Worm (Caenorhabditis elegans): ENCODE results near the gene C16C8.21.

Gene C16C8.21

DNA sequence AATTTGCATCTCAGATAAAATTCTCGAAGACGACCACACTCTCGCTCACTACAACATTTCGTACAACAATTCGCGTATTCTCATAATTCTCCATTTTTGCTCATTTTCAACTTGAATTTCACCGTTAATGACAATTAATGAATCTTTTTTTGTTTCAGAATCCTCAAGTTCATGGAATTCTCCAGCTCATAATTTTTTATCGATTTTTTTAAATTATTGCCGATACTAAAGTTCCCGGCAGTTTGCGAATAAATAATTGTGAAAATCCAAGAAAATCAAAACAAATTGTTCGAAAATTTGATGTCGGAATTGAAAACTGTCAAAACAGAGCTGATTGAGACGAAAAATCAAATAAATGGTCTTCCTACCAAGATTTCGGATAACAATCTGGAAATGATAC lies at the start of gene C16C8.21:
Gene C16C8.21, plus strand, starts transcription at position 301 of the 400 bp plus-strand sequence.
- no peak for TF ChIP-seq dpl-1 (GFP tag; optimal IDR thresholded peaks at IDR 0.05)
- no peak for TF ChIP-seq elt-3 (tag; optimal IDR thresholded peaks at IDR 0.05)

DNA sequence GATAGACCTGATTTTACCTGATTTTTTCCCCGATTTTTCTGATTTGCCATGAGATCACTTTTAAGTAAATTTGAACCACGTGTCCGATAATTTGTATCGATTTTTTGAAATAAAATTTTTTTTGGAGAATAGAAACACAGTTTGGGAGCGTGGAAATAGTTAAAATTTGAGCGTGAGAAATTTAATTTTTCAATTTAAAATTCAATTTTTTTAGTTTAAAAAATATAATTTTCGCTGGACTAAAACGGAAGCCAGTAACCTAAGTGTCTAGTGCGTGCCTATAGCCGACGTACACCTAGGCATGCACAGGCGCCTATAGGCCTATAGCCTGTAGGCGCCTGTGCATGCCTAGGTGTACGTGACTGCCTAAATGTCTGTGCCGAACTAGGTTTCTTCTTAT lies 48.8 kb upstream of the C16C8.21 start, which contains the start of gene nep-9:
Gene nep-9, minus strand, starts transcription at position 101 of the 400 bp plus-strand sequence.
- no peak for TF ChIP-seq dpl-1 (GFP tag; optimal IDR thresholded peaks at IDR 0.05)
- TF ChIP-seq jun-1 (tag; optimal IDR thresholded peaks at IDR 0.05): no peak
- no peak for TF ChIP-seq sup-37 (GFP tag; optimal IDR thresholded peaks at IDR 0.05)
- no peak for TF ChIP-seq mef-2 (tag; optimal IDR thresholded peaks at IDR 0.05)
- TF ChIP-seq pqm-1 (tag; optimal IDR thresholded peaks at IDR 0.05): no peak
- TF ChIP-seq ceh-88 (GFP tag; IDR thresholded peaks at IDR 0.05): no peak
- TF ChIP-seq aly-2 (tag; optimal IDR thresholded peaks at IDR 0.05): no peak

DNA sequence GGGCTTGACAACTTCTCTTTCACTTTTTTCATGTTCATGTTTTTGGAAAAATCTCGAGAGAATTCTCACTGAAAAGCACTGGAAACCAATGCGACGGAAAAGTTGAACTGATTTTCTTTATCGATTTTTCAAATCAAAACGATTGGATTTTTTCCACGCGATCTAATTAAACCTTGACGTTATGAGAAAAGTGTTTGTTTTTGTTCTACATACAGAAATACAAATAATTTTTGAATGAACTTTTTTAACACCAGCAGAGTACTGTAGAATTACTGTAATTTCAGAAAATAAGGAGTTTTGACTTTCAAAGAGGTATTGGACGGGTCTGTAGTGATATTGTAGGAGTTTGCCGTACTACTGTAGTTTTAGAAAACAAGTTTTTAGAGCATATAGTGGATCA lies 45.2 kb upstream of the C16C8.21 start, which contains the start of gene nep-10:
Gene nep-10, minus strand, starts transcription at position 101 of the 400 bp plus-strand sequence.
- TF ChIP-seq efl-1 (optimal IDR thresholded peaks at IDR 0.05): no peak
- peak in 1 of 2 experiments; percentile 79 for TF ChIP-seq efl-1 (GFP tag; optimal IDR thresholded peaks at IDR 0.05 in 1 of 2)
- TF ChIP-seq sox-4 (tag; optimal IDR thresholded peaks at IDR 0.05): no peak

DNA sequence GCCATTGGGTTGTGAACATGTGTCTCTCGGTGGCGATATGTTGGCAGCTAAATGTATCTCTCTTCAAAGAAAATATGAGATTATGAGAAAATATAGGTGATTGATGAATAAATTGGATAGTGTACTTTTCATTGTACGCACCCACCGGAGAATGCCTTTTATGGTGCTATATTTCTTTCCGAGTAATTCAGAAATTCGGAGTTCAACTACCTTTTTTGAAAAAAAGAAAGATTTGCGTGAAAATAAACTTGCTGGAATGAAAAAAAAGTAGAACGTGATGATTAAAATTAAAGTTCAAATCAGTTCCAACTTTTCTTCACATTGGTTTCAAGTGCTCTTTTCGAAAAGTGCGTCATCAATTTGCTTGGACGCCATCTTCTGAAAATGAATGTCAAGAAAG lies 44.5 kb upstream of the C16C8.21 start, which contains the start of gene nep-8:
Gene nep-8, plus strand, starts transcription at position 301 of the 400 bp plus-strand sequence.
- TF ChIP-seq lin-39 (tag; optimal IDR thresholded peaks at IDR 0.05): no peak
- TF ChIP-seq mep-1 (tag; optimal IDR thresholded peaks at IDR 0.05): no peak
- no peak for TF ChIP-seq ces-1 (GFP tag; optimal IDR thresholded peaks at IDR 0.05)
- no peak for TF ChIP-seq nhr-20 (tag; optimal IDR thresholded peaks at IDR 0.05)

DNA sequence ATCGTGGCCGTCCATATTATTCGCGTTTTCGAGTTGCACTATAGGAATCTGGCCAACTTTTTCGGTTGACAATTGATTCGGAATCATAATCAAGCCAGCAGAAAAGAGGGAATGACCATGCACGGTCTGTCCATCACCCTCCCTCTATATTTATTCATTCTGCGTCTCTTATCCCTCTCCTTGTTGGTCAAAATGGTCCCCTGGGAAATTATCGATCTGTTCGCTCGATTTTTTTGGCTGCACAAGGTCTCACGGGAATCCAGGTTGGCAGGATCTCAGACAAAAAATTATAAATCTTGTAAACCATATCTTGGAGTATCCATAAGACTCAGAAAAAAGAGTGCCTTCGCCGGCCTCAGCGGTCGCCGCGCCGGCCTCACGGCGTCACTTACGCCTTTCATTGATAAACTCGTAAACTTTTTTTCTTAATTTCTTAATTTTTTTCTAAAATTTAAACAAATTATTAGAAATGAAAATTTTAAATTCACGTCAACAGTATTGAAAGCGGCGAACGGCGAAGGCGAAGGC lies 33.6 kb upstream of the C16C8.21 start, which contains the start of the genes F18A12.7 and F18A12.2:
Gene F18A12.7, minus strand, starts transcription at position 101 of the 528 bp plus-strand sequence.
Gene F18A12.2, plus strand, starts transcription at position 478 of the 528 bp plus-strand sequence.
- TF ChIP-seq vab-15 (tag; optimal IDR thresholded peaks at IDR 0.05) (no peak), nhr-77 (tag; optimal IDR thresholded peaks at IDR 0.05) (no peak), irx-1 (tag; optimal IDR thresholded peaks at IDR 0.05) (no peak), sox-4 (tag; optimal IDR thresholded peaks at IDR 0.05) (no peak)

DNA sequence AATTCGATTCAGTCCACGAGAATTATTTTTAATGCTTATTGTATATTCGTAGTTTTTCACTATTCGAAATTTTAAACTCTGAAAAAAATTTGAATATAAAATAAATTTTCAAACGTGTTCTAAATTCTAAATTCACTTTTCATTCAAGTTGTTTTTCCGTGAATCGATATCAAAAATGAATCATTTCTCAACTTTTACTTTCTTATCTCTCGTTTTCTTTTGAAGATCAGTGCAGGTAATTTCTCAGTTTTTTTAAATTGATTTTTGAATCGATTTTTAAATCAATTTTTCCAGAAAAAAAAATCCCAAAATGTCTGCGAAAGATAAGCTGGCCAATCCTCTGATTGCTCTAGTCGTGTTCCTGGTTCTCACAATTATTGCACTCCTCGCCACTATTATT lies 31.5 kb upstream of the C16C8.21 start, which contains the start of gene nep-6:
Gene nep-6, plus strand, starts transcription at position 301 of the 400 bp plus-strand sequence.
- TF ChIP-seq irx-1 (tag; optimal IDR thresholded peaks at IDR 0.05) (no peak), mef-2 (tag; optimal IDR thresholded peaks at IDR 0.05) (no peak)

DNA sequence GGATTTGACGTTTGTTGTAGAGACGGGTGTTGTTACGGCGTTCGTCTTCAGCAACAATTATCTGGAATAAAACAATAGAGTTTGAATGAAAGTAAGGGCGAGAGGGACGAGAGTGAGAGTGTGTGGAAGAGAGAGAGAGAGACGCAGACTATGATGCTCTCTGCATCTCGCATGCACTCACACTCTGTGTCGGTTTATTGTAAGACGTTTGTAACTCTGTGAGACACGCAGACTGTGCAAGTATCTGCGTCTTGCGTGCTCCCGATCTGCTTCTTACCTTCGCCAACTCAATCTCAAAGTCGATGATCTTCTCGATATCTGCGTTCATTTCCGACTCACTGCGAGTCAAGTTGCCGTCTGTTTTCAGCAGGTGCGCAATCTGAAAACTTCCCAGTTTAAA lies 25.1 kb upstream of the C16C8.21 start:
- no peak for TF ChIP-seq C34B4.2 (tag; optimal IDR thresholded peaks at IDR 0.05)
- TF ChIP-seq mef-2 (tag; optimal IDR thresholded peaks at IDR 0.05): no peak
- TF ChIP-seq efl-1 (optimal IDR thresholded peaks at IDR 0.05): no peak
- peak in 1 of 2 experiments; percentile 80 for TF ChIP-seq efl-1 (GFP tag; optimal IDR thresholded peaks at IDR 0.05 in 1 of 2)
- no peak for TF ChIP-seq jun-1 (tag; optimal IDR thresholded peaks at IDR 0.05)
- TF ChIP-seq pqm-1 (tag; optimal IDR thresholded peaks at IDR 0.05): no peak
- TF ChIP-seq tlp-1 (tag; optimal IDR thresholded peaks at IDR 0.05): no peak
- TF ChIP-seq nhr-85 (tag): no peak
- no peak for TF ChIP-seq lin-15B (tag; optimal IDR thresholded peaks at IDR 0.05)

DNA sequence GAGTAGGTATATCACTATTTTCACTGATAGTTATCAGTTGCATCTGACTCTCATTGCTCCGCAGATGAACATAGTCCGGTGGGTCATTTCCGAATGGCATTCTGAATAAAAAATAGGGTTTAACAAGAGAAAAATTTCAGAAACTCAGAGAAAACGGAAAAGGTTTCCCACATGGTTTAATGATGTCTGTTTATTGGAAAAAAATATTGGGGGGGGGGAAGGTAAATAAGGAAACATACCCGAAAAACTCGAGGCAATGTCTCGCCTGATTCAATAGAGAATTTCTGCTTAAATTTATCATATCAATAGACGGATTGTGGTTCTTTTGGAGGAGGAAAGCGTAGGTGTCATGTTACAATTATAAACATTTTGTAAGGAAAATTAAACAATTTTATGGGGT lies 22.6 kb upstream of the C16C8.21 start, which contains the start of gene nep-11:
Gene nep-11, minus strand, starts transcription at position 101 of the 400 bp plus-strand sequence.
- no peak for TF ChIP-seq efl-3 (GFP tag; optimal IDR thresholded peaks at IDR 0.05)
- TF ChIP-seq C04F5.9 (tag; optimal IDR thresholded peaks at IDR 0.05): no peak
- no peak for TF ChIP-seq swsn-7 (tag; optimal IDR thresholded peaks at IDR 0.05)
- TF ChIP-seq sptf-1 (tag; optimal IDR thresholded peaks at IDR 0.05): no peak
- TF ChIP-seq zag-1 (tag; optimal IDR thresholded peaks at IDR 0.05): no peak
- no peak for TF ChIP-seq nhr-12 (tag; optimal IDR thresholded peaks at IDR 0.05)
- no peak for TF ChIP-seq egl-27 (tag; optimal IDR thresholded peaks at IDR 0.05)
- TF ChIP-seq egl-13 (tag; optimal IDR thresholded peaks at IDR 0.05): no peak
- TF ChIP-seq nhr-237 (tag; optimal IDR thresholded peaks at IDR 0.05): no peak
- TF ChIP-seq hlh-4 (tag; optimal IDR thresholded peaks at IDR 0.05): no peak
- no peak for TF ChIP-seq ets-5 (GFP tag; IDR thresholded peaks at IDR 0.05)
- no peak for TF ChIP-seq C34B4.2 (tag; optimal IDR thresholded peaks at IDR 0.05)
- TF ChIP-seq snu-23 (GFP tag; optimal IDR thresholded peaks at IDR 0.05): no peak
- TF ChIP-seq skn-1 (tag; optimal IDR thresholded peaks at IDR 0.05): no peak
- no peak for TF ChIP-seq ceh-88 (GFP tag; IDR thresholded peaks at IDR 0.05)
- no peak for TF ChIP-seq Y116A8C.19 (tag; optimal IDR thresholded peaks at IDR 0.05; ENCODE audit: borderline replicate concordance)
- TF ChIP-seq lin-15B (tag; optimal IDR thresholded peaks at IDR 0.05): no peak
- TF ChIP-seq nhr-20 (tag; optimal IDR thresholded peaks at IDR 0.05): no peak
- TF ChIP-seq fkh-8 (tag; optimal IDR thresholded peaks at IDR 0.05): no peak
